Worm (Caenorhabditis elegans): ENCODE results near the gene Y39A1A.9.

DNA sequence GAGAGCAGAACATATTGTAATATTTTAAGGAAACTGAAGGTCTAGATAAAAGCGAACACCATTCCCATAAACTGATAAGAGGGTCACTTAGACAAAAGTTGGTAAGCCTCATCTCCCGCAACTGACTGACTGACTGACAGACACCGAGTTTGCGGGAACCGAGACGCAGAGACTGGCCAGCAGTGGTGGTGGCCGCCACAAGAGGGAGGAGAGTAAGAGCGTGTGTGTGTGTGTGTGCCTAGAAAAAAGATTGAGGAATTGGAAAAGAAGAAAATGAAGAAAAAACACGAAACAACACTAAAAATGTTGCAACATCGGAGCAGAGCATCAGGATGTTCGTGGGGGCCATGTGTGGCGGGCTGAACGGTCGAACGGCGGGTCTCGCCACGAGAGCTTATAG lies 1.3 kb upstream of the Y39A1A.9 start:
- TF ChIP-seq mab-5 (tag; optimal IDR thresholded peaks at IDR 0.05), result no peak
- TF ChIP-seq unc-120 (tag; optimal IDR thresholded peaks at IDR 0.05; ENCODE audit: poor library complexity, severe bottlenecking), result no peak
- no peak for TF ChIP-seq pha-4 (tag; optimal IDR thresholded peaks at IDR 0.05)
- TF ChIP-seq nhr-237 (tag; optimal IDR thresholded peaks at IDR 0.05), result no peak
- TF ChIP-seq unc-39 (tag; optimal IDR thresholded peaks at IDR 0.05), result no peak
- no peak for TF ChIP-seq mep-1 (tag; optimal IDR thresholded peaks at IDR 0.05)
- no peak for TF ChIP-seq ces-1 (GFP tag; optimal IDR thresholded peaks at IDR 0.05)
- no peak for TF ChIP-seq snpc-4 (tag; optimal IDR thresholded peaks at IDR 0.05)
- TF ChIP-seq ham-2 (GFP tag; optimal IDR thresholded peaks at IDR 0.05), result no peak
